Worm (Caenorhabditis elegans) whole organism, late embryonic: ENCODE results near the gene Y32H12A.7.

Source experiments
- C38D4.7 ChIP-seq: fragments of 200-800 bp; sonication (Bioruptor generic); optimal IDR thresholded peaks from 2 replicates; lab custom pipeline; 2018; ENCODE audit warnings: mild to moderate bottlenecking, missing genetic modification characterization, moderate library complexity, missing compliant biosample characterization
- ceh-30 ChIP-seq: fragments of 150-350 bp; optimal IDR thresholded peaks from 2 replicates; lab custom pipeline; 2014; ENCODE audit warnings: missing biosample characterization, missing genetic modification characterization
- ceh-31 ChIP-seq: sonication (generic microtip); optimal IDR thresholded peaks from 2 replicates; lab custom pipeline; 2016; ENCODE audit warnings: missing genetic modification characterization, missing compliant biosample characterization
- che-1 ChIP-seq: sonication (generic microtip); optimal IDR thresholded peaks from 2 replicates; lab custom pipeline; 2016; ENCODE audit warnings: mild to moderate bottlenecking, missing genetic modification characterization, missing compliant biosample characterization
- ets-4 ChIP-seq: sonication (generic microtip); optimal IDR thresholded peaks from 2 replicates; lab custom pipeline; 2016; ENCODE audit warnings: missing genetic modification characterization, missing compliant biosample characterization
- fax-1 ChIP-seq: sonication (generic microtip); optimal IDR thresholded peaks from 2 replicates; lab custom pipeline; 2016; ENCODE audit warnings: missing genotype, missing genetic modification characterization, missing compliant biosample characterization
- fkh-10 ChIP-seq: fragments of 150-350 bp; optimal IDR thresholded peaks from 2 replicates; lab custom pipeline; 2014; ENCODE audit warnings: missing biosample characterization, missing genetic modification reagents, missing genetic modification characterization
- gmeb-2 ChIP-seq: sonication (generic microtip); optimal IDR thresholded peaks from 2 replicates; lab custom pipeline; 2016; ENCODE audit warnings: missing genetic modification characterization, inconsistent platforms, missing compliant biosample characterization
- nfya-1 ChIP-seq: sonication (generic microtip); optimal IDR thresholded peaks from 2 replicates; lab custom pipeline; 2017; ENCODE audit warnings: missing genetic modification characterization, mild to moderate bottlenecking, missing compliant biosample characterization, antibody characterized with exemption, moderate library complexity
- nhr-11 ChIP-seq: fragments of 150-350 bp; optimal IDR thresholded peaks from 2 replicates; lab custom pipeline; 2014; ENCODE audit warnings: missing biosample characterization, missing genetic modification characterization
- odd-2 ChIP-seq: sonication (generic microtip); optimal IDR thresholded peaks from 2 replicates; lab custom pipeline; 2017; ENCODE audit warnings: antibody characterized with exemption, mild to moderate bottlenecking, missing genetic modification characterization, missing compliant biosample characterization
- pha-4 ChIP-seq: fragments of 150-350 bp; optimal IDR thresholded peaks from 2 replicates; lab custom pipeline; 2018; ENCODE audit warnings: missing biosample characterization, missing genetic modification reagents, missing genetic modification characterization
- rnt-1 ChIP-seq: sonication (generic microtip); optimal IDR thresholded peaks from 2 replicates; lab custom pipeline; 2016; ENCODE audit warnings: missing genetic modification characterization, missing compliant biosample characterization
- tbx-2 ChIP-seq: sonication (generic microtip); optimal IDR thresholded peaks from 2 replicates; lab custom pipeline; 2016; ENCODE audit warnings: missing genetic modification characterization, missing compliant biosample characterization

ce11 chrIII:5419527-5419926, 34.3 kb upstream of the Y32H12A.7 start:
- TF ChIP-seq nhr-11 (tag; lab: Kevin White, UChicago) (no peak), nfya-1 (no peak), che-1 (tag; lab: Kevin White, UChicago) (no peak), gmeb-2 (tag; lab: Kevin White, UChicago) (no peak), ets-4 (tag; lab: Kevin White, UChicago) (no peak), rnt-1 (tag; lab: Kevin White, UChicago) (no peak), fkh-10 (no peak), C38D4.7 (GFP tag; lab: Kevin White, UChicago) (no peak), tbx-2 (tag; lab: Kevin White, UChicago) (no peak), pha-4 (tag; lab: Kevin White, UChicago) (no peak), fax-1 (tag; lab: Kevin White, UChicago) (no peak), ceh-30 (no peak), ceh-31 (tag; lab: Kevin White, UChicago) (no peak), odd-2 (tag; lab: Kevin White, UChicago) (no peak)
